Fruit fly (Drosophila melanogaster) whole organism, embryonic: ENCODE measurements around the gene Spn38F.

Source experiments
- CG14667 ChIP-seq: fragments of 200-800 bp; sonication (Bioruptor generic); IDR thresholded peaks from 2 replicates; pipeline ENCODE4 v1.3.6; 2022; ENCODE audit warnings: missing biosample characterization, missing genetic modification characterization
- CoRest ChIP-seq: fragments of 200-800 bp; sonication (Bioruptor generic); optimal IDR thresholded peaks from 3 replicates; lab custom pipeline; 2018; ENCODE audit warnings: missing biosample characterization, mild to moderate bottlenecking, missing genetic modification characterization, moderate library complexity
- Rx ChIP-seq: fragments of 200-800 bp; sonication (Bioruptor generic); IDR thresholded peaks from 2 replicates; pipeline ENCODE4 v1.3.6; 2022; ENCODE audit warnings: missing biosample characterization, missing genetic modification characterization
- Vsx1 ChIP-seq: fragments of 200-800 bp; sonication (Bioruptor generic); optimal IDR thresholded peaks from 2 replicates; lab custom pipeline; 2017; ENCODE audit warnings: missing biosample characterization, mild to moderate bottlenecking, missing genetic modification characterization, missing genetic modification reagents
- gsb-n ChIP-seq: fragments of 200-800 bp; sonication (Bioruptor generic); optimal IDR thresholded peaks from 3 replicates; lab custom pipeline; 2018; ENCODE audit warnings: missing biosample characterization, mild to moderate bottlenecking, missing genetic modification characterization
- luna ChIP-seq: fragments of 200-800 bp; sonication (Bioruptor generic); optimal IDR thresholded peaks from 2 replicates; lab custom pipeline; 2016; ENCODE audit warnings: missing biosample characterization, missing genetic modification characterization
- p53 ChIP-seq: fragments of 200-800 bp; sonication (Bioruptor generic); optimal IDR thresholded peaks from 2 replicates; lab custom pipeline; 2016; ENCODE audit warnings: missing biosample characterization, missing genetic modification characterization
- usp ChIP-seq: fragments of >200 bp; optimal IDR thresholded peaks from 2 replicates; lab custom pipeline; 2017; ENCODE audit warnings: missing biosample characterization, missing genetic modification characterization

DNA sequence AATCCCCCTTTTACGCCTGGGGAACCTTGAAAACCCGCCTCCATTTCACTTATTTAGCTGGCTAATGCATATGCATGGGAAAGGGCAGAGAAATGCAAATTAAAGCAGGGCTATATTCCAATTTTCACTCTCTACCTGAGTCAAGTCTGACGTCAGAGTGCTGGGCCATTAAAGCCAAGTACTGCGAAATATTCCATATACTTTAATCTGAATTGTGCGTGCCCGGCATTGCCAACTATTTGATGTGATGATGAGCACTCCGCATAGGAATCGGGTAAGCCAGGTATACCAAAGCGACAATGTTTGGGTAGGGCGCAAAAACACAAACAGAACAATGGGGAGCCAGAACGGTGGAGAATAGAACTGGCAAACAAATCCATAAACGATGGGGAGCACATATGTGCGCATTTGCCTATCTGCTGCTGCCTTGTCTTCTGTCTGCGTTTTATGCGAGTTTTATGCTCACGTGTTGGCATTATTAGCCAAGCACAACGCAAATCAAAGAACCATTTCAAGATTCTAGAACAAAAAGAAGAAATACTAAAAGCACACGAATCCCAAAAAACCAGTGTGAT, 41.9 kb upstream of the Spn38F start:
- TF ChIP-seq Rx (GFP tag; lab: Robert Waterston, UW) (no peak), CG14667 (GFP tag; lab: Robert Waterston, UW) (no peak), gsb-n (no peak), CoRest (tag; lab: Kevin White, UChicago) (no peak), usp (GFP tag; lab: Kevin White, UChicago) (no peak), Vsx1 (GFP tag; lab: Kevin White, UChicago) (no peak), p53 (no peak), luna (GFP tag; lab: Kevin White, UChicago) (no peak)
